Worm (Caenorhabditis elegans) whole organism, young adult: ENCODE results near the gene F01D5.10.

Source experiments
- B0019.2 ChIP-seq: fragments of 200-800 bp; sonication (Bioruptor generic); conservative IDR thresholded peaks from 2 replicates; pipeline ENCODE4 v1.3.6; 2022; ENCODE audit warnings: missing genetic modification reagents, missing genetic modification characterization, missing compliant biosample characterization
- attf-6 ChIP-seq: fragments of 200-800 bp; sonication (Bioruptor generic); IDR thresholded peaks from 2 replicates; pipeline ENCODE4 v1.3.6; 2022; ENCODE audit warnings: missing genetic modification reagents, missing genetic modification characterization, missing compliant biosample characterization
- lin-26 ChIP-seq: fragments of 200-800 bp; sonication (Bioruptor generic); IDR thresholded peaks from 2 replicates; pipeline ENCODE4 v1.3.6; 2022; ENCODE audit warnings: missing genetic modification reagents, missing genetic modification characterization, missing compliant biosample characterization
- madf-3 ChIP-seq: fragments of 200-800 bp; sonication (Bioruptor generic); IDR thresholded peaks from 2 replicates; pipeline ENCODE4 v1.3.6; 2022; ENCODE audit warnings: missing genetic modification reagents, missing genetic modification characterization, missing compliant biosample characterization
- nfya-2 ChIP-seq: fragments of 200-800 bp; sonication (Bioruptor generic); IDR thresholded peaks from 2 replicates; pipeline ENCODE4 v1.3.6; 2022; ENCODE audit warnings: missing genetic modification reagents, missing genetic modification characterization, missing compliant biosample characterization
- nhr-27 ChIP-seq: fragments of 200-800 bp; sonication (Bioruptor generic); optimal IDR thresholded peaks from 2 replicates; lab custom pipeline; 2018; ENCODE audit warnings: mild to moderate bottlenecking, missing genetic modification characterization, moderate library complexity, missing compliant biosample characterization
- unc-62 ChIP-seq: fragments of 150-350 bp; optimal IDR thresholded peaks from 2 replicates; lab custom pipeline; 2014; ENCODE audit warnings: missing biosample characterization, missing genetic modification reagents, missing genetic modification characterization
- zim-3 ChIP-seq: sonication (generic microtip); optimal IDR thresholded peaks from 2 replicates; lab custom pipeline; 2017; ENCODE audit warnings: mild to moderate bottlenecking, missing genetic modification characterization, moderate library complexity, missing compliant biosample characterization

ce11 chrII:14045235-14045634 is 24.1 kb upstream of the F01D5.10 start:
- no peak for TF ChIP-seq lin-26
- TF ChIP-seq unc-62 (GFP tag; lab: Kevin White, UChicago): no peak
- no peak for TF ChIP-seq attf-6 (GFP tag; lab: Robert Waterston, UW)
- no peak for TF ChIP-seq nhr-27
- no peak for TF ChIP-seq zim-3 (tag; lab: Kevin White, UChicago)
- no peak for TF ChIP-seq madf-3 (GFP tag; lab: Robert Waterston, UW)
- no peak for TF ChIP-seq B0019.2 (GFP tag; lab: Robert Waterston, UW)
- no peak for TF ChIP-seq nfya-2 (GFP tag; lab: Robert Waterston, UW)
